Fruit fly (Drosophila melanogaster): ENCODE results near the gene His4r.

Gene His4r

dm6 chr3R:14576511-14576691, 49.2 kb upstream of the His4r start, which contains the start of gene CG44094:
TSS of gene CG44094 (minus strand) at chr3R:14576611.
- no peak for TF ChIP-seq Gsc (GFP tag; IDR thresholded peaks at IDR 0.05)
- TF ChIP-seq ttk (GFP tag; IDR thresholded peaks at IDR 0.05) = no peak
- TF ChIP-seq ATbp (GFP tag; optimal IDR thresholded peaks at IDR 0.05) = no peak
- no peak for TF ChIP-seq vvl (GFP tag; IDR thresholded peaks at IDR 0.05)
- TF ChIP-seq CG12071 (GFP tag; optimal IDR thresholded peaks at IDR 0.05) = no peak
- TF ChIP-seq knrl (GFP tag; IDR thresholded peaks at IDR 0.05; ENCODE audit: partially characterized antibody) = no peak
- TF ChIP-seq PHDP (tag; optimal IDR thresholded peaks at IDR 0.05) = no peak
- no peak for TF ChIP-seq CG7963 (GFP tag; IDR thresholded peaks at IDR 0.05; ENCODE audit: partially characterized antibody)
- no peak for TF ChIP-seq Hr78 (GFP tag; optimal IDR thresholded peaks at IDR 0.05)
- no peak for TF ChIP-seq Scr (GFP tag; IDR thresholded peaks at IDR 0.05; ENCODE audit: partially characterized antibody)
- TF ChIP-seq CG17328 (GFP tag; IDR thresholded peaks at IDR 0.05) = no peak
- no peak for TF ChIP-seq grn (GFP tag; optimal IDR thresholded peaks at IDR 0.05)
- no peak for TF ChIP-seq CG4854 (GFP tag; optimal IDR thresholded peaks at IDR 0.05)
- no peak for TF ChIP-seq CG15269 (tag; optimal IDR thresholded peaks at IDR 0.05)

- no peak for TF ChIP-seq CG4404 (GFP tag; IDR thresholded peaks at IDR 0.05)
- no peak for TF ChIP-seq stwl (tag; optimal IDR thresholded peaks at IDR 0.05)
- no peak for TF ChIP-seq row (GFP tag; IDR thresholded peaks at IDR 0.05)
- no peak for TF ChIP-seq pnt (GFP tag; optimal IDR thresholded peaks at IDR 0.05)
- TF ChIP-seq CG6254 (GFP tag; optimal IDR thresholded peaks at IDR 0.05) = no peak
- TF ChIP-seq CG16779 (GFP tag; IDR thresholded peaks at IDR 0.05) = no peak
- no peak for TF ChIP-seq z (GFP tag; IDR thresholded peaks at IDR 0.05)
- no peak for TF ChIP-seq al (GFP tag; IDR thresholded peaks at IDR 0.05)
- no peak for TF ChIP-seq CG7928 (GFP tag; optimal IDR thresholded peaks at IDR 0.05)
- no peak for TF ChIP-seq HmgD (GFP tag; optimal IDR thresholded peaks at IDR 0.05)
- peak; percentile 0 for TF ChIP-seq CG8290 (GFP tag; optimal IDR thresholded peaks at IDR 0.05)
- TF ChIP-seq CG8290 (tag; optimal IDR thresholded peaks at IDR 0.05) = no peak
- TF ChIP-seq Hsf (GFP tag; optimal IDR thresholded peaks at IDR 0.05) = no peak
- TF ChIP-seq CG16813 (GFP tag; IDR thresholded peaks at IDR 0.05; ENCODE audit: partially characterized antibody) = no peak
- no peak for TF ChIP-seq CG7357 (GFP tag; IDR thresholded peaks at IDR 0.05)
- no peak for TF ChIP-seq Stat92E (GFP tag; optimal IDR thresholded peaks at IDR 0.05)
- no peak for TF ChIP-seq nom (GFP tag; optimal IDR thresholded peaks at IDR 0.05)
- TF ChIP-seq Doc2 (GFP tag; IDR thresholded peaks at IDR 0.05) = no peak
- no peak for TF ChIP-seq gro (GFP tag; optimal IDR thresholded peaks at IDR 0.05)
- no peak for TF ChIP-seq her (GFP tag; optimal IDR thresholded peaks at IDR 0.05)
- TF ChIP-seq CG10431 (GFP tag; optimal IDR thresholded peaks at IDR 0.05) = peak; percentile 25
- TF ChIP-seq Neu2 (GFP tag; optimal IDR thresholded peaks at IDR 0.05; ENCODE audit: borderline replicate concordance) = no peak
- TF ChIP-seq jigr1 (GFP tag; IDR thresholded peaks at IDR 0.05) = no peak
- TF ChIP-seq CkIIα-i1 (GFP tag; IDR thresholded peaks at IDR 0.05) = no peak
- no peak for TF ChIP-seq Oli (tag; optimal IDR thresholded peaks at IDR 0.05)
- no peak for TF ChIP-seq CG1529 (GFP tag; optimal IDR thresholded peaks at IDR 0.05)
- TF ChIP-seq Dip2 (GFP tag; IDR thresholded peaks at IDR 0.05) = peak; percentile 32; the same call in 1 of the 2 replicates
- no peak for TF ChIP-seq CG5180 (GFP tag; optimal IDR thresholded peaks at IDR 0.05)
- peak; percentile 16 for TF ChIP-seq CG1792 (GFP tag; optimal IDR thresholded peaks at IDR 0.05)
- no peak for TF ChIP-seq Max (GFP tag; optimal IDR thresholded peaks at IDR 0.05)
- TF ChIP-seq nau (GFP tag; optimal IDR thresholded peaks at IDR 0.05) = no peak
- TF ChIP-seq Atf6 (GFP tag; IDR thresholded peaks at IDR 0.05) = no peak
- no peak for TF ChIP-seq CG13123 (GFP tag; optimal IDR thresholded peaks at IDR 0.05)
- no peak for TF ChIP-seq Hr39 (optimal IDR thresholded peaks at IDR 0.05)
- no peak for TF ChIP-seq exex (tag; optimal IDR thresholded peaks at IDR 0.05)
- no peak for TF ChIP-seq CG11456 (GFP tag; IDR thresholded peaks at IDR 0.05)
These were observed 48.6 kb upstream of the His4r start, which contains the start of gene stumps for dm6 chr3R:14576692-14577646. TSS of gene stumps (plus strand) at chr3R:14577217.
